Fruit fly (Drosophila melanogaster): ENCODE results near the gene Dim1.

- no peak for TF ChIP-seq Dip2 (GFP tag; IDR thresholded peaks at IDR 0.05)
- no peak for TF ChIP-seq CG1792 (GFP tag; optimal IDR thresholded peaks at IDR 0.05)
- no peak for TF ChIP-seq ems (GFP tag; optimal IDR thresholded peaks at IDR 0.05)
- TF ChIP-seq ash1 (GFP tag; optimal IDR thresholded peaks at IDR 0.05): no peak
- TF ChIP-seq Blimp-1 (GFP tag; optimal IDR thresholded peaks at IDR 0.05): no peak
- no peak for TF ChIP-seq dpn (GFP tag; optimal IDR thresholded peaks at IDR 0.05)
- TF ChIP-seq gfzf (GFP tag; optimal IDR thresholded peaks at IDR 0.05): no peak
- no peak for TF ChIP-seq grau (tag; optimal IDR thresholded peaks at IDR 0.05)
- TF ChIP-seq onecut (GFP tag; IDR thresholded peaks at IDR 0.05): no peak
Measured at dm6 chr2L:4410855-4411254, 7.8 kb downstream of the Dim1 start, which contains the start of gene CG43055.

Measured in whole organism, embryonic.